Fruit fly (Drosophila melanogaster): ENCODE data around the gene CG16853.
A peak's percentile ranks its signal among the peaks of the same experiment; 100 is the strongest.

The CG16853 gene

DNA sequence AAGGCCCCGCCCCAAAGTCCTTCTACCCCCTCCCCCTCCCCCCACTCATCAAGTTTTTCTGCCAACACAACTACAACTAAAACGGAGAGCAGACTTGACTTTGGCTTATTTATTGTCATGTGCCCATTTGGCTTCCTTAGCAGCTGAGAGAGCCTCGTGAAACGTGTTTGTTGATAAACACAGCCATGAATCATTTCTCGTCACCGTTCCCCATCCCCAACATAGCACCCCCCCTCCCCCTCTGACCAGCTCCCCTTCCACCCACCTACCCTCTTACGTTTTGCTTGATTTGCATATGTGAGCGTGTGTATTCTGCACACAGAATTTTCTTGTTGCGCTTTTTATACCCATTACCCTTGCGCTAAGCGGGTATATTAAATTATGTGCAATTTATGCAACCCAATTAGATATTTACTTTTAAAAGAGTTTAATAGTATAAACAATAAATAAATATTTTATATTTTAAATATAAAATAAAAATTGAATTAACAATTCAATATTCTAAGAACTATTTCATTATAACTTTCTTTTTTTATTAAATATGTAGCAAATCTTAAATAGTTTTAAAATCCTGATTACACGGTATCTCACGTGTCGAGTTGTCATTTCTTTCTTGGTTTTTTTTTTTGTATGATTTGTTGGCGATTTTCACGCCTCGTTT is 29.9 kb downstream of the CG16853 start:
- TF ChIP-seq EcR (GFP tag; optimal IDR thresholded peaks at IDR 0.05) (no peak), D1 (tag; optimal IDR thresholded peaks at IDR 0.05) (peak; percentile 74), fd96Ca (GFP tag; IDR thresholded peaks at IDR 0.05) (peak; percentile 50; the same call in 1 of the 3 replicates), CG32121 (GFP tag; IDR thresholded peaks at IDR 0.05) (no peak; the same call in 1 of the 2 replicates), Pif1B (GFP tag; optimal IDR thresholded peaks at IDR 0.05) (peak; percentile 60), CG8159 (tag; optimal IDR thresholded peaks at IDR 0.05) (peak; percentile 80), CG15710 (tag; optimal IDR thresholded peaks at IDR 0.05) (peak; percentile 69), CG4496 (GFP tag; IDR thresholded peaks at IDR 0.05) (peak; percentile 65), Pif1A (GFP tag; optimal IDR thresholded peaks at IDR 0.05) (peak; percentile 14), rn (GFP tag; IDR thresholded peaks at IDR 0.05) (0 out of 2 replicates have a peak, but pooled peaks have one; percentile 7), CG9948 (tag; optimal IDR thresholded peaks at IDR 0.05) (peak; percentile 73), Ets98B (GFP tag; IDR thresholded peaks at IDR 0.05) (peak; percentile 43), CG17806 (tag; optimal IDR thresholded peaks at IDR 0.05) (peak; percentile 60), CG8301 (tag; optimal IDR thresholded peaks at IDR 0.05) (peak; percentile 57), CG14655 (GFP tag; optimal IDR thresholded peaks at IDR 0.05) (peak; percentile 77), CG10348 (GFP tag; IDR thresholded peaks at IDR 0.05) (no peak), CG13204 (GFP tag; optimal IDR thresholded peaks at IDR 0.05) (no peak), CG34367 (tag; optimal IDR thresholded peaks at IDR 0.05) (peak; percentile 32), gl (tag; optimal IDR thresholded peaks at IDR 0.05) (peak; percentile 41), CG12605 (GFP tag; IDR thresholded peaks at IDR 0.05) (no peak; the same call in 1 of the 2 replicates), Snoo (tag; optimal IDR thresholded peaks at IDR 0.05) (peak; percentile 28)

DNA sequence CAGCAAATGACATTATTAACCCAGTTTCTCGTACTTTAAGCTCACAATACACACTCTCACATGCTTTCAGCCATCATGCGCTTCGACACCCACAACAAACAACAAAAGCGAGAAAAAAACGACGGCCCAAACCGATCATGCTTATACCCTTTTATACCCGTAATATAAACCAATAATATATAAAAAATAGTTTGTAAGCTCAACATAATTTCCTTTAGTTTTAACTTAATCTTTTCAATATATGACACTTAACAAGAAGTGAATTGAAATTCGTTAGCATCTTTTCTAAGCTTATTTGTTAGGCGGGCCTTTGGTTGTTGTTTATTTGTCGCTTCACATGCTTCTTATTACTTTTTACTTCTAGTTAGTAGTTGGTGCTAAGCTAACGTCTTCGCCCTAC is 44.6 kb downstream of the CG16853 start:
- TF ChIP-seq CG4496 (GFP tag; IDR thresholded peaks at IDR 0.05) (0 out of 3 replicates have a peak, but pooled peaks have one; percentile 43), gl (tag; optimal IDR thresholded peaks at IDR 0.05) (no peak)

DNA sequence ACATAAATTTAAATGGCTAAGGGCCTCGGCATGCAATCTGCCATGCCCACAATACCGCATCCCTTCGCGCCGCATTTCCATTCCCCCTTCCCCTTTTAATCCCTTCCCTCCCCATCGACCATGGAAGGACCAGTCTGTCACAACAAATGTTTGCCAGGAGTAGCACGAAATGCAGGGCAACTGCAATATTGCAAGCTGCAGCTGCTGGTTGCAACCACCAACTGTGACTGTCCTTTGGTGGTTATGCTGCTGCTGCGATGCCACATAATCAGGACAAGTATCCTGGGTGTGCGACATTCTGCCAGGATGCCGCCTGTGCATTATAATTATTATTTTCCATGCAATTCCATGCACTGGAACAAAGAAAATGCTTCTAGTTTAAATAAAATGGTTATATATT is 49.3 kb downstream of the CG16853 start:
- TF ChIP-seq CG10348 (GFP tag; IDR thresholded peaks at IDR 0.05) (no peak), CG8159 (tag; optimal IDR thresholded peaks at IDR 0.05) (no peak), Pif1B (GFP tag; optimal IDR thresholded peaks at IDR 0.05) (no peak), fd96Ca (GFP tag; IDR thresholded peaks at IDR 0.05) (no peak), CG14655 (GFP tag; optimal IDR thresholded peaks at IDR 0.05) (no peak), rn (GFP tag; IDR thresholded peaks at IDR 0.05) (no peak), Pif1A (GFP tag; optimal IDR thresholded peaks at IDR 0.05) (no peak), D1 (tag; optimal IDR thresholded peaks at IDR 0.05) (no peak), EcR (GFP tag; optimal IDR thresholded peaks at IDR 0.05) (no peak), Ets98B (GFP tag; IDR thresholded peaks at IDR 0.05) (no peak), gl (tag; optimal IDR thresholded peaks at IDR 0.05) (no peak), CG13204 (GFP tag; optimal IDR thresholded peaks at IDR 0.05) (no peak), CG34367 (tag; optimal IDR thresholded peaks at IDR 0.05) (no peak), CG12605 (GFP tag; IDR thresholded peaks at IDR 0.05) (no peak), CG15710 (tag; optimal IDR thresholded peaks at IDR 0.05) (no peak), CG8301 (tag; optimal IDR thresholded peaks at IDR 0.05) (no peak), Snoo (tag; optimal IDR thresholded peaks at IDR 0.05) (no peak)
